Worm (Caenorhabditis elegans) whole organism, early embryonic: ENCODE measurements around the gene F33H12.7.

Source experiments
- F13C5.2 ChIP-seq: sonication (generic microtip); optimal IDR thresholded peaks from 2 replicates; lab custom pipeline; 2017; ENCODE audit warnings: mild to moderate bottlenecking, missing genetic modification characterization, inconsistent platforms, missing compliant biosample characterization
- ceh-36 ChIP-seq: sonication (generic microtip); optimal IDR thresholded peaks from 2 replicates; lab custom pipeline; 2016; ENCODE audit warnings: missing genetic modification characterization, inconsistent platforms, missing compliant biosample characterization
- ets-7 ChIP-seq: sonication (generic microtip); optimal IDR thresholded peaks from 2 replicates; lab custom pipeline; 2016; ENCODE audit warnings: missing genotype, missing genetic modification characterization, missing compliant biosample characterization
- flt-1 ChIP-seq: fragments of 200-800 bp; sonication (Bioruptor generic); IDR thresholded peaks from 2 replicates; pipeline ENCODE4 v1.3.6; 2022; ENCODE audit warnings: missing genetic modification characterization, missing compliant biosample characterization

- TF ChIP-seq ets-7 (no peak), F13C5.2 (tag; lab: Kevin White, UChicago) (no peak), flt-1 (GFP tag; lab: Robert Waterston, UW) (no peak), ceh-36 (no peak)
These were observed 40.6 kb upstream of the F33H12.7 start, which contains the start of gene sri-71 for ce11 chrII:2627154-2627799.
